Fruit fly (Drosophila melanogaster) whole organism, pupa: ENCODE data around the gene CG34292.
A peak's percentile ranks its signal among the peaks of the same experiment; 100 is the strongest.

ENCODE experiments used
- CG32121 ChIP-seq: fragments of 200-800 bp; sonication (Bioruptor generic); IDR thresholded peaks from 2 replicates; pipeline ENCODE4 v1.3.6; 2022; ENCODE audit warnings: missing biosample characterization, missing genetic modification characterization
- CG34367 ChIP-seq: fragments of 200-800 bp; sonication (Bioruptor generic); optimal IDR thresholded peaks from 2 replicates; lab custom pipeline; 2018; ENCODE audit warnings: missing biosample characterization, mild to moderate bottlenecking, missing genetic modification characterization

DNA sequence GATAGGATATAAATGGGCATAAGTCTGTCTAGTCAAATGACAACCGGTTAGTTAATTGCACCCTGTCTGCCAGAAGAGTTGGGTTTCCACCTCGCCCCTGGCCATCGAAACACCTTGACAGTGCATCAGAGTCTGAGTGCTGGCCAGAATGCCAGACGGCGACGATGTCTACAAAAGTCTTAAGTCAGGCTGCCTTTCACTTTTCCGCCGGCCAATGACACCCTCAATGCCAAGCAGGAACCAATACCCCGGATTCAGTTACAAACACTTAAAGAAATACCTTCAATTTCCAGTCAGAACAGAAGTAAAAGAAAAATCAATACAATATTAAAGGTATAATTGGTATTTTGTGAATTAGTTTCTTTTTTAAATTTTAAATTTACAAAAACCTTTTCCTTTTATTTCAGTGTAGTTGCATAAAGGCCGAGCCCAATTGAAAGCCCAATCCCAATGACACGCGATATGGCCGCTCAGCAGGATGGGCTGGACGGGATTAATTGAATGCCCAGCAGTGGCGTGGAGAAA is 22.6 kb downstream of the CG34292 start:
- TF ChIP-seq CG34367 (tag; lab: Kevin White, UChicago) (no peak), CG32121 (peak; percentile 25; the same call in 1 of the 2 replicates)
